Worm (Caenorhabditis elegans): ENCODE data around the gene srh-142.

DNA sequence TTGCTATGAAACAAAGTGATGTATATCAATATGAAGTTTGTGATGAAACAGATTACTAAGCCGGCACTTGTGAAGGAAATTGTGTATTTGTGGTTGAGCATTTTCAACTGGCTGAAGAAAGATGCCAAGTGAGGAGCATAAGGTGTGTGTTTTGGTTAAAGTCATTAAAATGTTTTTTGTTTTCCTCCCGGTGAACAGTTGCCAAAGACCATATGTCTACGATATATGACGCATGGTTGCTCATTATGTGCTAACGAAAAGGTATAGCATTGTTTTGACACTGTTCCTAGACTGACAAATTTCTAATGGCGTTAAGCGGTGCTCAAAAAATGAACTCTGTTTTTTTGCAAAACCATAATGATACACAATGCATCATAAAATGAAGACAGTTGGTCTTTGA lies 43.8 kb downstream of the srh-142 start, which contains the start of gene str-55:
- TF ChIP-seq ztf-29 (GFP tag; IDR thresholded peaks at IDR 0.05) (no peak), flt-1 (GFP tag; IDR thresholded peaks at IDR 0.05) (no peak), T22C8.4 (GFP tag; IDR thresholded peaks at IDR 0.05) (no peak), tab-1 (GFP tag; IDR thresholded peaks at IDR 0.05) (no peak), med-1 (GFP tag; optimal IDR thresholded peaks at IDR 0.05; ENCODE audit: insufficient read depth) (no peak)

All from whole organism, midembryonic.